Fruit fly (Drosophila melanogaster): Measurements from ENCODE around the gene RhoL.

DNA sequence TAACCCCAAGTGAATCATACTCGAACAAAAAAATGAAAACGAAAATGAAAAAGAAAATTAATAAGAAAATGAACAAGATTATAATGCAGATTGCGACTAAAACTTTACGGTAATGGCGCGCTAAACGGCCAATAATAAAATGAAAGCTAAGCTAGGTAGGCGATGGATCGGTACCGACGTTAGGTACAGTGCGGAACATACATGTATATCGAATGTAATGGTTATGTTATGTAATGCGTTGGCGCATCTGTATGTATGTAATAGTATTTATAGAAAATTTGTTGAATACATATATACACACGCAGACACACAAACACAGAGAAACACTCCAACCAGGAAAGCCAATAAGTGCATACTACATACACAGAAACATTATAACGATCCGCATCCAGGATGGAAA, 47.4 kb downstream of the RhoL start:
- TF ChIP-seq Sin3A (optimal IDR thresholded peaks at IDR 0.05) (no peak), psq (optimal IDR thresholded peaks at IDR 0.05) (no peak), ttk (optimal IDR thresholded peaks at IDR 0.05) (no peak), h (optimal IDR thresholded peaks at IDR 0.05) (no peak)

Measured in Kc167 (cell line).